Worm (Caenorhabditis elegans) whole organism, mixed stage, embryonic: Measurements from ENCODE around the gene acox-1.5.

Experiments used
- M03D4.4 ChIP-seq: sonication (generic microtip); optimal IDR thresholded peaks from 2 replicates; lab custom pipeline; 2017; ENCODE audit warnings: mild to moderate bottlenecking, missing genetic modification characterization, missing compliant biosample characterization
- bed-3 ChIP-seq: fragments of 200-800 bp; sonication (Bioruptor generic); optimal IDR thresholded peaks from 3 replicates; lab custom pipeline; 2018; ENCODE audit warnings: mild to moderate bottlenecking, missing genetic modification characterization, moderate library complexity, missing compliant biosample characterization
- blmp-1 ChIP-seq: fragments of 150-350 bp; optimal IDR thresholded peaks from 2 replicates; lab custom pipeline; 2014; ENCODE audit warnings: missing biosample characterization, missing genetic modification characterization
- ceh-43 ChIP-seq: fragments of 200-800 bp; sonication (Bioruptor generic); optimal IDR thresholded peaks from 2 replicates; lab custom pipeline; 2018; ENCODE audit warnings: mild to moderate bottlenecking, missing genetic modification characterization, moderate library complexity, missing compliant biosample characterization
- ceh-83 ChIP-seq: fragments of 200-800 bp; sonication (Bioruptor generic); optimal IDR thresholded peaks from 2 replicates; lab custom pipeline; 2018; ENCODE audit warnings: mild to moderate bottlenecking, missing genetic modification characterization, missing compliant biosample characterization
- ces-1 ChIP-seq: fragments of 150-350 bp; optimal IDR thresholded peaks from 2 replicates; lab custom pipeline; 2014; ENCODE audit warnings: missing biosample characterization, missing genetic modification reagents, missing genetic modification characterization
- cnd-1 ChIP-seq: fragments of 200-800 bp; sonication (Bioruptor generic); optimal IDR thresholded peaks from 2 replicates; lab custom pipeline; 2018; ENCODE audit warnings: mild to moderate bottlenecking, missing genetic modification characterization, missing compliant biosample characterization
- drap-1 ChIP-seq: fragments of 200-800 bp; sonication (Bioruptor generic); optimal IDR thresholded peaks from 3 replicates; lab custom pipeline; 2018; ENCODE audit warnings: mild to moderate bottlenecking, missing genetic modification characterization, missing compliant biosample characterization
- flh-1 ChIP-seq: fragments of 200-800 bp; sonication (Bioruptor generic); optimal IDR thresholded peaks from 2 replicates; lab custom pipeline; 2018; ENCODE audit warnings: mild to moderate bottlenecking, missing genetic modification characterization, moderate library complexity, missing compliant biosample characterization
- ham-2 ChIP-seq: fragments of 200-800 bp; sonication (Bioruptor generic); optimal IDR thresholded peaks from 2 replicates; lab custom pipeline; 2018; ENCODE audit warnings: mild to moderate bottlenecking, missing genetic modification characterization, missing compliant biosample characterization
- hlh-1 ChIP-seq: fragments of 150-350 bp; optimal IDR thresholded peaks from 2 replicates; lab custom pipeline; 2014; ENCODE audit warnings: missing biosample characterization, missing genetic modification reagents, missing genetic modification characterization
- lin-13 ChIP-seq: fragments of 150-350 bp; optimal IDR thresholded peaks from 2 replicates; lab custom pipeline; 2014; ENCODE audit warnings: missing biosample characterization, missing genetic modification characterization
- lin-32 ChIP-seq: fragments of 200-800 bp; sonication (Bioruptor generic); optimal IDR thresholded peaks from 2 replicates; lab custom pipeline; 2018; ENCODE audit warnings: mild to moderate bottlenecking, missing genetic modification characterization, missing compliant biosample characterization
- lsy-2 ChIP-seq: fragments of 150-350 bp; optimal IDR thresholded peaks from 2 replicates; lab custom pipeline; 2014; ENCODE audit warnings: missing biosample characterization, missing genetic modification characterization
- mep-1 ChIP-seq: fragments of 150-350 bp; optimal IDR thresholded peaks from 2 replicates; lab custom pipeline; 2017; ENCODE audit warnings: missing biosample characterization, missing genetic modification reagents, missing genetic modification characterization, inconsistent platforms
- mls-2 ChIP-seq: sonication (generic microtip); optimal IDR thresholded peaks from 2 replicates; lab custom pipeline; 2016; ENCODE audit warnings: mild to moderate bottlenecking, missing genetic modification characterization, moderate library complexity, missing compliant biosample characterization
- nhr-12 ChIP-seq: fragments of 150-350 bp; optimal IDR thresholded peaks from 2 replicates; lab custom pipeline; 2014; ENCODE audit warnings: missing biosample characterization, missing genetic modification characterization
- nhr-2 ChIP-seq: fragments of 150-350 bp; optimal IDR thresholded peaks from 2 replicates; lab custom pipeline; 2014; ENCODE audit warnings: missing biosample characterization, missing genetic modification characterization
- nhr-28 ChIP-seq: fragments of 150-350 bp; optimal IDR thresholded peaks from 2 replicates; lab custom pipeline; 2014; ENCODE audit warnings: missing biosample characterization, missing genetic modification characterization
- nhr-76 ChIP-seq: sonication (generic microtip); optimal IDR thresholded peaks from 2 replicates; lab custom pipeline; 2017; ENCODE audit warnings: missing biosample characterization, missing genetic modification characterization
- pha-4 ChIP-seq: fragments of 150-350 bp; optimal IDR thresholded peaks from 2 replicates; lab custom pipeline; 2018; ENCODE audit warnings: missing biosample characterization, missing genetic modification reagents, missing genetic modification characterization
- snpc-4 ChIP-seq: fragments of 150-350 bp; optimal IDR thresholded peaks from 2 replicates; lab custom pipeline; 2014; ENCODE audit warnings: missing biosample characterization, missing genetic modification characterization
- sptf-1 ChIP-seq: sonication (generic microtip); optimal IDR thresholded peaks from 2 replicates; lab custom pipeline; 2017; ENCODE audit warnings: mild to moderate bottlenecking, missing genetic modification characterization, moderate library complexity, missing compliant biosample characterization
- tbx-8 ChIP-seq: fragments of 200-800 bp; sonication (Bioruptor generic); optimal IDR thresholded peaks from 2 replicates; lab custom pipeline; 2018; ENCODE audit warnings: mild to moderate bottlenecking, missing genetic modification characterization, moderate library complexity, missing compliant biosample characterization
- unc-120 ChIP-seq: sonication (generic microtip); optimal IDR thresholded peaks from 2 replicates; lab custom pipeline; 2017; ENCODE audit warnings: missing genetic modification characterization, missing compliant biosample characterization; ENCODE audit not compliant: poor library complexity, severe bottlenecking
- unc-39 ChIP-seq: fragments of 150-350 bp; optimal IDR thresholded peaks from 2 replicates; lab custom pipeline; 2014; ENCODE audit warnings: missing biosample characterization, missing genetic modification characterization
- unc-62 ChIP-seq: fragments of 150-350 bp; optimal IDR thresholded peaks from 2 replicates; lab custom pipeline; 2014; ENCODE audit warnings: missing biosample characterization, missing genetic modification reagents, missing genetic modification characterization
- zip-8 ChIP-seq: fragments of 150-350 bp; optimal IDR thresholded peaks from 2 replicates; lab custom pipeline; 2014; ENCODE audit warnings: missing biosample characterization, missing genetic modification characterization
- ztf-11 ChIP-seq: fragments of 150-350 bp; optimal IDR thresholded peaks from 2 replicates; lab custom pipeline; 2014; ENCODE audit warnings: missing biosample characterization, missing genetic modification characterization

Gene acox-1.5

DNA sequence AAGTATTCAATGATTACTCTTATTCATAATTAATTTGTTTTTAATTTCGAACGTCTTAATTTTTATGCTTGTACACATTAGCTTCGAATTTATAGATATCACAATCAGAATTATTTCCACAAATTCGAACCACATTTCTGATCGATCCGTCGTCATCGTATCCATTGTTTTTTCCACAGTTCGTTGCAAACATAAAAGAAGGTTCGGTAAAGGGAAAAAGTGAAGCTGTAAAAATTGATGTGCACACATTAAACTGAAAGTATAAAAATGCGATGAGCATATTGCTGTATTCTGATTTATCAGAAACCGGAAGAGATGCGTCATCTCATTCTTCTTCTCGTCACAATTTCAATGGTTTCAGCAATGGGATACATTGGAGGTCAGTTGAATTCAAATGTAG lies 5.1 kb upstream of the acox-1.5 start, which contains the start of gene C48B4.12:
Gene C48B4.12, plus strand, starts transcription at position 301 of the 400 bp plus-strand sequence.
- TF ChIP-seq lsy-2 (tag; lab: Kevin White, UChicago) (no peak), flh-1 (no peak), hlh-1 (tag; lab: Kevin White, UChicago) (no peak), ceh-83 (GFP tag; lab: Kevin White, UChicago) (no peak), drap-1 (GFP tag; lab: Kevin White, UChicago) (no peak), snpc-4 (no peak), pha-4 (tag; lab: Kevin White, UChicago) (no peak), tbx-8 (GFP tag; lab: Kevin White, UChicago) (no peak), nhr-2 (tag; lab: Kevin White, UChicago) (no peak), nhr-76 (tag; lab: Kevin White, UChicago) (no peak), zip-8 (tag; lab: Kevin White, UChicago) (no peak), sptf-1 (tag; lab: Kevin White, UChicago) (no peak), lin-13 (tag; lab: Kevin White, UChicago) (no peak), unc-120 (tag; lab: Kevin White, UChicago) (no peak)

ce11 chrIII:9595563-9595962 lies 3.6 kb upstream of the acox-1.5 start, which contains the start of gene rom-2:
Gene rom-2, minus strand, starts transcription at chrIII:9595663.
- TF ChIP-seq drap-1 (GFP tag; lab: Kevin White, UChicago) = no peak
- no peak for TF ChIP-seq unc-62
- TF ChIP-seq ztf-11 = no peak
- no peak for TF ChIP-seq ceh-83 (GFP tag; lab: Kevin White, UChicago)
- no peak for TF ChIP-seq sptf-1 (tag; lab: Kevin White, UChicago)
- TF ChIP-seq nhr-12 (tag; lab: Kevin White, UChicago) = no peak
- no peak for TF ChIP-seq tbx-8 (GFP tag; lab: Kevin White, UChicago)
- TF ChIP-seq unc-39 (tag; lab: Kevin White, UChicago) = no peak
- no peak for TF ChIP-seq mls-2 (tag; lab: Kevin White, UChicago)

ce11 chrIII:9590212-9590611 lies 1.8 kb downstream of the acox-1.5 start:
- TF ChIP-seq tbx-8 (GFP tag; lab: Kevin White, UChicago) (no peak), unc-39 (tag; lab: Kevin White, UChicago) (no peak), lin-32 (no peak)

DNA sequence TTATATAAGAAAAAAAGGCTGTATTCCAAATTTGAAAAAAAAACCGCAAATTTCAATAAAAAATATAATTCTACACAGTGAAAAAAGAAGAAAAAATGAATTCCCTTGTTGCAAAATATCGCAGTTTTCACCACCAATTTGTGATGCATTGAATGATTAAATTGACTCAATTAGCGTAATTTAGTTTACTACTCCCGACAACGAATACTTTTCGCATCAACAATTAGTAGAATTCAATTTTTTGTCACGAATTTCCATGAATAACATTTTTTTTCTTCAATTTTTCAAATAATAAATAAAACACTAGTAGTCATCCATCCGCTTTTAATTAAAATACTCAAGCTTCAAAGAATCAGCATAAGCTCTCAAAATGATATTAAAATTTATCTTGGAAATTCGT lies 6.7 kb downstream of the acox-1.5 start:
- TF ChIP-seq ham-2 (GFP tag; lab: Kevin White, UChicago) (no peak), hlh-1 (tag; lab: Kevin White, UChicago) (no peak), nhr-2 (tag; lab: Kevin White, UChicago) (no peak), lin-13 (tag; lab: Kevin White, UChicago) (no peak), nhr-28 (no peak), ces-1 (GFP tag; lab: Kevin White, UChicago) (peak; percentile 98), M03D4.4 (tag; lab: Kevin White, UChicago) (no peak)

- TF ChIP-seq ces-1 (GFP tag; lab: Kevin White, UChicago) = peak; percentile 89
- no peak for TF ChIP-seq unc-39 (tag; lab: Kevin White, UChicago)
- TF ChIP-seq lin-32 = no peak
- TF ChIP-seq bed-3 = no peak
- TF ChIP-seq lsy-2 (tag; lab: Kevin White, UChicago) = no peak
- no peak for TF ChIP-seq nhr-28
- no peak for TF ChIP-seq drap-1 (GFP tag; lab: Kevin White, UChicago)
- no peak for TF ChIP-seq ceh-83 (GFP tag; lab: Kevin White, UChicago)
- TF ChIP-seq blmp-1 (tag; lab: Kevin White, UChicago) = no peak
Observed at ce11 chrIII:9583224-9583623, 8.8 kb downstream of the acox-1.5 start.

DNA sequence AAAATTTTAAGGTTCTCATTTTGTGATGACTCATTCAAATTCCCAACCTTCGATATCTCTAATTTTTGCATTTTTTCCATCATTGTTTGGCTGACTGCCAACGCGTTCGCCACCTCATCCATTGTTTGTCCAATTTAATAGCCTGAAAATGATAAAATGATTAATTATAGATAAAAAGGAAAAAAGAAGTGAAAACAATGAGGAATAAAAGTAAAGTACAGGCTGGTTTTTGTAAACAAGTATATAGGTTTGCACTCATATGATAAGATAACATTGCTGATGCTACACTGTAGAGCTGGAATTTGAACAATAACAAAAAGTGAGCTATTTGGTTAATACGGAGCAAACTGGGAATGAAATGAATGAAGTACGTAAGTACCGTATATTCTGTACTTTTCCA lies 9.8 kb downstream of the acox-1.5 start, which contains the start of gene C48B4.3:
Gene C48B4.3, minus strand, starts transcription at position 149 of the 400 bp plus-strand sequence.
- TF ChIP-seq ztf-11 (no peak), nhr-28 (no peak), mep-1 (no peak), ceh-43 (GFP tag; lab: Kevin White, UChicago) (no peak), nhr-12 (tag; lab: Kevin White, UChicago) (no peak), pha-4 (tag; lab: Kevin White, UChicago) (no peak), ham-2 (GFP tag; lab: Kevin White, UChicago) (no peak), drap-1 (GFP tag; lab: Kevin White, UChicago) (no peak), cnd-1 (tag; lab: Kevin White, UChicago) (no peak), unc-39 (tag; lab: Kevin White, UChicago) (no peak), nhr-2 (tag; lab: Kevin White, UChicago) (no peak), ceh-83 (GFP tag; lab: Kevin White, UChicago) (no peak), mls-2 (tag; lab: Kevin White, UChicago) (no peak)
